Fruit fly (Drosophila melanogaster) whole organism: ENCODE results near the gene pad.

Experiments used
- CG8478 ChIP-seq: fragments of >200 bp; optimal IDR thresholded peaks from 2 replicates; lab custom pipeline; 2018; ENCODE audit warnings: inconsistent platforms
- Dll ChIP-seq: fragments of >200 bp; optimal IDR thresholded peaks from 2 replicates; lab custom pipeline; 2017
- EcR ChIP-seq, 2 experiments: fragments of >200 bp; optimal IDR thresholded peaks; 2 replicates each; lab custom pipeline; 2017; ENCODE audit warnings: missing biosample characterization in 2 of 2, missing genetic modification characterization in 2 of 2, missing genetic modification reagents in 2 of 2
- psq ChIP-seq: fragments of >200 bp; optimal IDR thresholded peaks from 2 replicates; lab custom pipeline; 2017
- usp ChIP-seq: fragments of >200 bp; optimal IDR thresholded peaks from 2 replicates; lab custom pipeline; 2017; ENCODE audit warnings: missing biosample characterization, missing genetic modification characterization, mixed read lengths

DNA sequence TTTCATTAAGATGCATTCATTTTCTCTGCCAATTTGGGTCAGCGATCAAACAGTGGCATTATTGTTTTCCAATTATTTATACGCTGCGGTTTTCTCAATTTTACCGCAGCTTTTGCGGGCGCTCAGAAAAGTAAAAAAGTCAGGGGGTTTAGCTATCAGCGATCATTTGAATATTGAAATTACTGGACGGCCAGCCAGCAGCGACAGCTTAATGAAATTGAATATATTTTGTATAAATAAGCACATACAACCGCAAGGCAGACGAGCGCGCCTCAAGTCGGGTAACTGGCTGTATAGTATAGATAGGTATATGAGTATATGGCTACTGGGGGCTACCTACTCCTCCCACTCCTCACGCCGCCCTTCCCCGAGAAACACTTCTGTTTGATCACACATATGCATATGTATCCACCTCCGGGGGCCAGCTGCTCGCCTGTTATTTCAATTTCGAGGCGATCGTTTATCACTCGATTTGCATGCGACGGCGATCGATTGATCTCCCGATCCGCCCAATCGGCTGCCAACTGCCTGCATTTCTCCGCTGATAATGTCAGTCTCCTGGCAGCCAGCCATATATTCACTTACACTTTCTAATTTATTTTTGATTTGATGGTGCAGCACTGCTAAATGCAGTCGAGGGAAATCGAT, 14.2 kb downstream of the pad start:
- TF ChIP-seq usp (no peak), psq (no peak), CG8478 (lab: Kevin White, UChicago) (no peak), EcR (GFP tag; optimal IDR thresholded peaks at IDR 0.05; lab: Kevin White, UChicago) (no peak), Dll (lab: Kevin White, UChicago) (no peak)
